Worm (Caenorhabditis elegans): Measurements from ENCODE around the gene his-71.

The his-71 gene

ce11 chrX:7956449-7956848, 25.4 kb downstream of the his-71 start:
- TF ChIP-seq unc-62 (GFP tag; optimal IDR thresholded peaks at IDR 0.05): no peak

ce11 chrX:7954328-7954727, 27.5 kb downstream of the his-71 start, which contains the start of gene dct-1:
dct-1 (plus strand) TSS chrX:7954354.
- no peak for TF ChIP-seq unc-62 (GFP tag; optimal IDR thresholded peaks at IDR 0.05)

DNA sequence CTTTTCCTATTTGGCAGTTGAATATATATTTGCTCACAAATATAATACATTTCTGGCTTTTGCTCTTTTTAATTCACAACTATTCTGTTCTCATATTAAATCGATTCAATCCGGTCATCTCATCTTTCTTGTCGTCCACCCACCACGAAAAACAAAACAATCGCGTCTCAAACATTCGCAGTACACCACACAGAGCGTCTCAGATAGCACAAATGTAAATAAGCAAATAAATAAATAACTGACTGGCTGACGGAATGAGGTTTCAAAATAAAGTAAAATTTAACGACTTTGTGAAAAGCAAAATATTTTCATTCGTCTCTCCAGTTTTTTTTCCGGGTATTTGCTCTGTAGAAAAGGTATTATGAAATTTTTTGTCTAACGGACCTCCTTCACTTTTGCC, 28.2 kb downstream of the his-71 start:
- no peak for TF ChIP-seq unc-62 (GFP tag; optimal IDR thresholded peaks at IDR 0.05)

DNA sequence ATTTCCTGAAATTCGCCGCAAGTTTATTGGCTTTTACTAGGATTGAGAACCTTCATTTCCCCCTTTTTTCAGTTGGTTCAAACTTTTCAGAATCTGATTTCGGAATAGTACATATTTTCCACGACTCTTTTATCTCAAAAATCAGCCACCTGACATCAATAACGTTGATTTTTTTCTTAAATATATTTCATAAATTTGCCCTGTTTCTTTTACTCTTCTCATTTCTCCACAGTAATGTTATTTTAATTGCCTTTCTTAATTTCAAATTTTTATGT, 28.9 kb downstream of the his-71 start:
- no peak for TF ChIP-seq unc-62 (GFP tag; optimal IDR thresholded peaks at IDR 0.05)

DNA sequence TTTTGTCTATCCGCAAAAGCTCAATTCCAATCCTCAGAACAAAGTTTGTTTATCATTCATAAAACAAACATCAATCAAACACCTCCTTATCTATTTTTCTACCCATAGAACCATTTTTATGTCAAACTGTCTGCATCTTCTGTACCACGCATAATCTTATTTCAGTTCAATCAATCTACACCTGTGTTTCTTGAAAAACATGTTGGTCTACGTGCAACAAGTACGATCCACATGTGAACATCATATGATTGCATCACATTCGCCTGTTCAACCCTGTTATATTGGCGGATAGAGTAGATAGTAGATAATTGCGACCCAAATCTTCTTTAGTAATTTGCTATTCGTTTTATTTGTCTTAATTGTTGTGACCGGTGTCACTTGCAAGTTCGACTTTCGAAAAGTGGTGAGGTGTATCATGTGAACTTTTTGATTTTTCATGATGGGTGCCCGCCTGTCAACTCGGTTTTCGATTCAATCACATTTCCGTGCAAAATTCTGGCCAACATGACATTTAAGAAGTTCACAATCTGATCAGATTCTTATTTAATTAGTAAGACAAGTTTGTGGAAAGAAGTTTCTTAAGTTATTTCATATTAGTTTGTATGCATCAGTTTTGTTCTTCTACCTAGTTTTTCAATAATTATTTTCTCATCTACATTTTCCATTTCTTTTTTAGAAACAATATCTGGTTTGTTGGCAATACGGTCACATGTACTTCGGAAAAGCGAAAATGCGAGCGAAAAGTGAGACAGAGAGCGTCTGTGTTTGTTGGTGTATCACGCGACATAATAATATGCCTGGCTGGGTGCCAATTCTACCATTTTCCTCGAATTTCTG, 29.4 kb downstream of the his-71 start:
- TF ChIP-seq unc-62 (GFP tag; optimal IDR thresholded peaks at IDR 0.05): no peak

- TF ChIP-seq unc-62 (GFP tag; optimal IDR thresholded peaks at IDR 0.05): no peak
Measured at ce11 chrX:7951578-7951977, 30.3 kb downstream of the his-71 start.

DNA sequence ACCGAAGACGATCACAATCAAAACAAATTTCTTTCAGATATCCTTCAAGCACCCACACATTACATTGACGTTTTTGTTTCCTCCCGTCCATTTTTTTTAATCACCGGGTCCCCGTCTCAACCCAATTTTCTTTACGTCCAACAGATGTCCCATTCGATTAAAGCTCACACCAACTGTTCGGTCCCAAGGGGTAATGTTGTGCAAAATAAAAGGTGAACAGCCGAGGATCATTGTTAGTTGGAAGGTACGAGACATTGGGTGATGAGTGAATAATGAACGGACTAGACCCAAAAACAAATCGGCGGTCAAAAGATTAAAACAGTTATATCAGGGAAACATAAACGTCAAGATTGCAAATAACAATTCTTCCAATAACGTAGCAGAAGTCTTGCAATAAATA, 36.4 kb downstream of the his-71 start:
- TF ChIP-seq unc-62 (GFP tag; optimal IDR thresholded peaks at IDR 0.05): no peak

DNA sequence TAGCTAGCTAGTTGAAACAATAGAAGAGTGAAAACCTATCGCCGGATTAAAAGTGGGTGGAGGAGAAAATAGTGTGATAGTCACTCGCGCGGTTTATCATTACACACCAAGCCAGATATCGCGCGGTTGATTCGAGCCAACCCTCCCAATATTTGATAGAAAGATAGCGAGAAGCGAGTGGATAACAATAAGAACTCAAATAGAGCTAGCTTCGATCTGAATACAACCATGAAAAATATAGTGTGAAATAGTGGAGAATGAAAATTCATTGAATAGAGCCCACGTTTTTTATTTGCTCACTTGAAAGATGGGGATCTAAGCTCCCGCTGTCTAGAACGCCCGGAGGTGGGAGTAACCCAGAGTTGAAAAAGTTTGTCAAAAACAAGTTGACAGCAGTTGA, 36.9 kb downstream of the his-71 start, which contains the start of gene tnt-3:
TSS of gene tnt-3 (minus strand) at position 101 of the 400 bp plus-strand sequence.
- TF ChIP-seq unc-62 (GFP tag; optimal IDR thresholded peaks at IDR 0.05): no peak

- no peak for TF ChIP-seq unc-62 (GFP tag; optimal IDR thresholded peaks at IDR 0.05)
Measured at ce11 chrX:7942675-7943074, 39.2 kb downstream of the his-71 start.

DNA sequence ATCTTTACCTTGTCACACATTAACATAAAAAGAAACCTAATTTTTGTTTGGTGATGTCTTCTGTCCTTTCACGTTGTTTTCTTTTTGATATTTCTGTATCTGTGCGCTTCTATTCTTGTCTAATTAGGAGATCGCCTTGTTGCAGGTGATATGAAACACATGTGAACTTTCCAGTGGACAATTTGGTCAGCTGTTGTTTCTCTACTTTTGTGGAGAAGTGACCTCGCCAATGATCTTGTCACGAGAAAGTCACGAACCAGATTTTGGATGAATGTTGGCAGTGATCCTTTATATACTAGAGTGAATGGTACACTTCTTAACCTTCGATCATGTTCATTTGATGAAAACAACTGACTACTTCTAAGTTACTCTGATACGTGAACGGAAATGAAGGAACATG, 49.4 kb downstream of the his-71 start:
- TF ChIP-seq unc-62 (GFP tag; optimal IDR thresholded peaks at IDR 0.05): no peak

Measured in whole organism, dauer.